Fruit fly (Drosophila melanogaster) ovary, adult (tissue): ENCODE measurements around the gene ath.
A peak's percentile ranks its signal among the peaks of the same experiment; 100 is the strongest.

Source experiments
- CG17801 ChIP-seq: fragments of 200-800 bp; optimal IDR thresholded peaks from 2 replicates; lab custom pipeline; 2019; ENCODE audit warnings: missing biosample characterization, mild to moderate bottlenecking, missing genetic modification characterization, moderate library complexity; ENCODE audit not compliant: partially characterized antibody

The ath gene

DNA sequence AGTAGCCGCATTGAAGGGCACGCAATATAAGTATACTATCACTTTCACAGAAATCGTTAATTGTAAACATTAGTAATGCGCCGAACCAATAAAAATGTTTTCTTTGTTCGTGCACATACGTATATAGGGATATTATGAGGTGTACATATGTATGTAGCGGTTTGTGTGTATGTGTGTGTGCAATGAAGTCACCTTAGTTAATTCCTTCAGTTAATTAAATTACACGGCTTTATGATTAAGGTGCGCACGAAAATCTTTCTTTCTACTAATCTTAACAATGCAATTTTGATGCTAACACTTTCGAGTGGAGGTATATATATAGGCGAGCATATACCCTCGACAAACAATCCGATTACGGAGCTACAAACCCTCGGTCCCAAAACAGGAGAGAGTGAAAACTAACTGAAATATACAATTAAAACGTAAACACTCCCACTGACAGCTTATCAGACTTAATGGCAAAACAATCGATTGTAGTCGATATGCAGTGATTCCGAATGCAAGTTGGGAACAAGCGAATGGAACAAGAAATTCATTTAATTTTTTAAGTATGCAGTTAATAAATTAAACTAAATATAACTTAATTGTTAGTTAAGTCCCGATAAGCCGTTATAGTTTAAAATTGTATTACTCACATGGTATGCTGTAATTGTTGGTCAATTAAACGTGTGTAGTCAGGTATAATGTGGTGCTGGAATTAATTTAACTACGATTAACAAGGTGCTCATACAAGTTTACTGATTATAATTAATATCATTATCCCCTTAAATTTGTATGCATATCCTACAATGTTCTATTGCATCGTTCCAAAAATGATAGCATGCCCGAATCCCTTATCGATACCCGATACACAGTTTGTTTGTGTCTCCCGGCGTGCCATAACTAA lies 9.8 kb downstream of the ath start, which contains the start of the genes Npc1a and Prosalpha6:
Gene Npc1a, minus strand, starts transcription at position 716 of the 886 bp plus-strand sequence.
Gene Prosalpha6, plus strand, starts transcription at position 851 of the 886 bp plus-strand sequence.
- no peak for TF ChIP-seq CG17801 (GFP tag; lab: Kevin White, UChicago)

DNA sequence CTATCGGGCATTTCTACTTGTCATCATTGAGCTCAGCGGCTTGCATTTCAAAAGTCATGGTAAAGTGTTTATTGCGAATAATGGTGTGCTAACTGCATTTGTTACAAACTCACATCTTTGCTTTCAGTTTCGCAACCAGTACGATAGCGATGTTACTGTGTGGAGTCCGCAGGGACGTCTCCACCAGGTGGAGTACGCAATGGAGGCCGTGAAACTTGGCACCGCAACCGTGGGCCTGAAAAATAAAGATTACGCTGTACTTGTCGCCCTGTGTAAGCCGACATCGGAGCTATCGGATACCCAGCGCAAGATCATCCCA lies 10.4 kb downstream of the ath start:
- no peak for TF ChIP-seq CG17801 (GFP tag; lab: Kevin White, UChicago)

DNA sequence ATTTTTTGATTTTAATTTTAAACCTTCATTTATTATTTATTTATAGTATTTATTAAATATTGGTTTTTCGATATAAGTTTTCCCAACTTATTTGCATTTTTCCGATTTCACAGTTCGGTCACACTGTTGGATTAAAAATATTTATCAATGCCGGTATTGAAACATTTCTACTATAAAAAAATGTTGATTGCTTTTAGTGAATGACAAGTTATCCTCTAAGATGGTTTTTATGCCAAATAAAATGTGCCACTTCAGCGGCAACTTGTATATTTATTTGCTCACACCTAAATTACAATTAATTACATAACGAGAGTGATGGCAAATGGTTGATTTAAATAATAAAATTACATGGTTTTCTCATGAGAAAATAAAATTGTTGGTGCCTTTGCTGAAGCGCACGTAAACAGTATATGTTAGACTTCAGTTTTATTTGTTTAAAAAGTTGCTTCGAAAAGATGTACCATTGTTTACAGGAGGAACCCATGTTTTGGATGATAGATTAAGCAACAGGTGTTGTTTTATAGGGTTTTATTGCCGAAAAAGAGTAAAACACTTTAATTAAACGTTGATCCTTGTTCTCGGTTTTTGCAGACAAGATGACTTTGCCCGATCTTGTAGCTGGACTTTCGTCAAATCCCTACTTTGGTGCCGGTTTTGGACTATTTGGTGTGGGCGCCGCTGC lies 11.7 kb downstream of the ath start, which contains the start of gene Bcs1:
Gene Bcs1, plus strand, starts transcription at position 108 of the 682 bp plus-strand sequence.
- no peak for TF ChIP-seq CG17801 (GFP tag; lab: Kevin White, UChicago)

DNA sequence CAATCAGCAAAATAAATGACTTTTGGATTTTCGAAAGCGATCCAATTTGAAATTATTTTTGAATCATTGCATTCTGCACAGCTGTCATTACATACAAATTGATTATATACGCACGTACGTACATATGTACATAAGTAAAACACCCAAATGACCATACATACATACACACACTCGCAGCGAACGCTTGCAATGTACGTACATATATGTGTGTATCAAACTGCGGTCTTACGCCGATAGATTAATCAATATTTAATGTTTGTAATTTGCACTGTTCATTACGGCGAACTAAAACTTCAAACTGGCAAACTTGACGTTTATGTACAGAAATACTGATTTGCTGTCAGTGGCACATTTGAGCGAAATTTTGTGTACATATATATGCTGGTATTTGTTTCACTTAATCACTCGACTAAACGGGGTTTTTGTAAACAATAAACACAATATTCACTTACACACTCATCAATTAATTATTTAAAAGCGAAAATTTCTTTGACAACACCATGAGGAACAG lies 15.3 kb downstream of the ath start:
- no peak for TF ChIP-seq CG17801 (GFP tag; lab: Kevin White, UChicago)

DNA sequence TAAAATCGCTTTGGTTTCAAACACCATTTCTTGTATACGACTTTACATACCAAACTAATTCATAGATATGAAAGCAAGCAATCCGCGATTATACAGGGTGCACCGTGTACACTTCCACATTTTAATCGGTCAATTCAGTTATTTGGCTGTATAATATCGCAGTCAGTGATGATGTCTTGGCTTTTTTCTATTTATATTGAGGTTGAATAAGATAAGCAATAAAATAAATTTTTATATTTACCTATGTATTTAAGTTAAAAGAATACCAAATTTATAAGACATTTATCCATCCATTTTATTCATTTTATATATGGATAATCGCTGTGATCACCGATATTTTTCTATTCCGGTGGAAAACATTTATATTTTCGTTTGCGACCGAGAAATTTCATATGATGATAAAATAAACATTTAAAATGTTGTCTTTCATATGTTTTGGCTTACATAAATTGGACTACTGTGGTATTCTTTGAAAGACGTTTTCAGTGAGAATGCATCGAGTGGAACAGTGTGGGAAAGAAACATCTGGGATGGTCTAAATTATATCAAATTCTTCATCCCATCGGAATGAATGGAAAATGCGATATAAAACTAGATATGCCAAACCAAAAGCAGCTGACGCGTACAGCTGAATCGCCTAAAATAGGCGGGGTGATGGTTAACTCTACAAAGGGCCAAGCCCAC lies 15.9 kb downstream of the ath start, which contains the start of gene CG5708:
Gene CG5708, minus strand, starts transcription at position 85 of the 684 bp plus-strand sequence.
- TF ChIP-seq CG17801 (GFP tag; lab: Kevin White, UChicago), result no peak

DNA sequence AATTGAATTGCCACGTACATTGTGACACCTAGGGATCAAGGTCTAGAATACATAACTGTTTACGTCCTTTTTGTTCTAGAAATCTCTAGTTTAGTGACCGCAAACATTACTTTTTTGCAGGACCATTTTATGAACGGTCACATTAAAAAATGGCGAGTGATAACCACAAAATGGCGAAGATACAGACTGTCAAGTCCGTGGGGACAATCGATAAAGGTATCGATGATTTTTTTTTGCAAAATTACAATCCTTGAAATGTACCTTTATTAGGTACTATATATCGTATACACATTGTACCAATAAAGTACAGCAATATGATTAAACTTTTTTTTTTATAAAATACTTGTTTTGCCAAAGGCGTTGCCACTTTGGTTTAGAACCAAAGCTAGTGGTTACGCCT lies 19.5 kb downstream of the ath start:
- TF ChIP-seq CG17801 (GFP tag; lab: Kevin White, UChicago), result no peak

DNA sequence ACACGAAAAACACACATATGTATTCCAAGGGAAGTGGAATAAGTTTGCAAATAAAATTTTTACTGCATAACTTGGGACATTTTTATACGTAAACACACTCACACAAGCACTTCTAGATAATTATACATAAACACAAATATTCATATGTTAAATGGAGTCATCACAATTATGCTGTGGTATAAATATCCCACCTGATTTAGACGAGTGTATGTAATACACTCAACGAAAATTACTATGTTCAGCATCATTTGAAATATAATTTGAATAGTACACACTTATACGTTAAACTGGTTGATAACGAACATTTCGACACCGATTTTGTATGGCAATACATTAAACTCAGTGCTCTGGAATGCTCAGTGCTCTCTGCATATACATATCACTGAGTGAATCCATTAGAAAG lies 20.1 kb downstream of the ath start:
- TF ChIP-seq CG17801 (GFP tag; lab: Kevin White, UChicago), result no peak

DNA sequence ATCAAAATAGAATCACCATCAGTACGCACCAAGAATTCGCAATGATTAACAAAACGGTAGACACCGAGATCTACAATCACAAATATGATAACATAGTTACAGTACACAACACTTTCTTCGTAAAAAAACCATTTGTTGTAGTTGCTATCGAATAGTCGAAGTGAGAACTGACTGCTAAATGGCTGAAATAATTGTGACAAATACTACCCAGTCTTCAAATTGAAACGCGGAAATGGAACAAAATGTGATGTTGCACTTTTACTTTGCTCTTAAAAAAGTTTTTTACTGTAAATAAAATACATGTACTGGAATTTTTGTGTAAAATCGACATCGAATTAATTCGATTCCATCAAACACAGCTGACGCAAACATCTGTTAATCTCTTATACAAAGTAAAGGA lies 20.6 kb downstream of the ath start, which contains the start of gene ova:
Gene ova, minus strand, starts transcription at position 183 of the 400 bp plus-strand sequence.
- no peak for TF ChIP-seq CG17801 (GFP tag; lab: Kevin White, UChicago)

DNA sequence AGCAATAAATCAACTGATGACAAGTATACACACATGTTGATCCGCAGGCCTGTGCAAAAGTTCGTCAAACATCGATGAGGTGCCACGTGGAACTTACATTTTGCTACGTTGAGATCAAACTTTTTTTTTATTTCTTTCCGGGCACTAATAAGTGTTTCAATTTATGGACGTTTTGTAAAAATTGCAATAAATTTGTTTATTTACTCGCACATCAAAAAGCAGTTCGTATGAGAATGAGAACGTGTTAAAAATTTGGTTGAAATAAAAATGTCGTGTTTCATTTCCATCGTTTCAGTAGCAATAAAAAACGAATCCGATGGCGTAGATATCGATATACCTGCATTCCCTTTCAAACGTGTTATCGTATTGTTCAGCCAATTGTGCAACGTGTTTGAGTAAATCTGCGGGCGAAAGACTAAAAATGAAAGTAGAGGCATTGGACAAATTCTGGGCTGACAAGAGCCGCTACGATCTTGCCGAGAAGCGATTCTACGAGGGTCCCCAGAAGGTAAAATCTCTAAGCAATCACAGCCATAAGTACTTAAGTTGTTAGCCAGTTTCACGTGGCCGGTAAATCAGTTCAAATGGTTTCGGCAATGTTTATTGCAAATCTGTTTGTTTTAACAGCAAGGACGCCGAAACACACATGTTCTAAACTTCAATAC lies 21.3 kb downstream of the ath start, which contains the start of gene eEF1delta:
Gene eEF1delta, plus strand, starts transcription at position 356 of the 665 bp plus-strand sequence.
- TF ChIP-seq CG17801 (GFP tag; lab: Kevin White, UChicago), result no peak

DNA sequence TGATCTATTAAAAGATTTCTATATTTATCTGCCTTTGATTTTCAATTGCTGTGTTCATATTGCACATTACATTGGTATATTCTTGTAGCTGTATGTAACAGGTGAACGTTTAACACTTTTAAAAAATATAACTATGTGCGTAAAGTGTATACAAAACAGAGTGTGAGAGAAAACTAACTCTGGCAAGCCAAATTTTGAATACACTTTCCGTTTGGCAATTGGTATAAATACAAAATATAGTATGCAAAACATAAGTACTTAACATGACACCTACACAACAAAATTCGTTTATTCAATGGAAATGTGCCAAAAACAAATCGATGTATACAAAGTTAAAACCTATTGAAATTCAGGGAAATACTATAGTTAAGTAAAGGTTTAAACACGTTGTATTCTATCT lies 21.9 kb downstream of the ath start:
- TF ChIP-seq CG17801 (GFP tag; lab: Kevin White, UChicago), result no peak

DNA sequence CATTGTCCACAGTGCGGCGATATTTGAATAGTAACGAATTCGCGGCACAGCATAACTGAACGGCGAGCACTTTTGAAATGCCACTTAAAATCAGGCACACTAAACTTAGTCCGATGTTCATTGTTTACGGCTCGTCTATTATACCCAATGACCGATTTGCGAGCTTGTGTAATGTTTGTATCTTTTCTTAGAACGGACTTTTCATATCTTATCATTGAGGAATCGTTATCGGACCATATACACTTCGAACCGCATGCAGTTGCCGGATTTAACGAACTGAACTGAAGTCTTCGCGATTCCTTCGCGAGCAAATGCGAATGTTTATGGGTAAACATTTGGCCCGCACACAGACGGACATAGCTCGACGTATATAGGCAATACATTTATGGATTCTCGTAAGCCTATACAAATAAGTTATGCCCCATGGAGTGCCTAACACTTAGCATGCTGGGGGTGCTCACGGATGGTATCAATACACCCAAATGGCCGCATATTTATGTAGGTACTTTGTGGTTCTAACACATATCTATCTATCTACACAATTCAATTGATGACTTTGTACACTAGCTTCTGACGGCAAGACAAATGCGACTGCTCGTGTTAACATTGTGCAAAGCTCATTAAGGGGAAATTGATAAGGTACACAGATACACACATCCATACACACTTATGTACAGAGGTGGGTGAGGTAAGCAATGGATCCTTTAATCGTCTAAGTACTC lies 26.9 kb downstream of the ath start, which contains the start of gene mthl15:
Gene mthl15, minus strand, starts transcription at position 593 of the 722 bp plus-strand sequence.
- no peak for TF ChIP-seq CG17801 (GFP tag; lab: Kevin White, UChicago)

DNA sequence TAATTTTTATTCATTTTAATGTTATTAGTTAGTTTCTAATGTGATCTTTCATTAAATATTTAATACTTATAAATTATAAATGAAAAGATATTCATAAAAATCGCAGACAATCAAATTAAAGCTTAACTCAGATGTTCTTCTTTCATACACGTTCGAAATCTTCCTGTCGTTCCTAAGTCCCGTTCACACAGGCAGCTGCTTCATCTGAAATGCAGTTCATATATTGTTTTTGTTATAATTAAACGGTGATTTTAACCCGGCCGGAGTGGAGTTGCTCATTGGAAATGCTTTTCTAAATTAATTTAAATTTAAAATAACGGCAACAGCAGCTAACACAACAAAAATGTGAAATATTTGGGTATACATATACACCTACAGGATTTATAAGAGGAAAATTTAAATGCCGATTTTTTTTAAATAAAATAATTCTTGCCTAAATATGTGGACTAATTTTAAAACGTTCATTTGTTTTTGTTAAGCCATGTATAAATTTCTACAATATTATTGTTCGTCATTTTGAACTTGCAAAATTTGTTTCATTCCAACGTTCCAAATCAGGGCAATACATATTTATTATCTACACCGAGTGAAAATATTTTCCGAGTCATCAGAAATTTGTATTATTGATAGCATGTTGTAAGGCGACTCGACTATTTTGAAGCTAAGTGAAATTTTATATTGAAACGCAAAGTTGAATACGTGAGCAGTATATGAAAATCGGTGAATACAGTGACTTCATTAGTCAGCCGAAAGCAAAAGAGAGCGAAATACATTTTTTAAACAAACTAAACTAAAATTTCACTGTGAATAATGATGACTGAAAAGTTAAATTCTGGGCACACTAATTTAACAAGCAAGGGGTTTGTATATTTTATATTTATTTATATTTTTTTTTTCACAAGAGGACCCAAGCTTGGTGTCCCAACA lies 28.0 kb downstream of the ath start, which contains the start of gene me31B:
Gene me31B, plus strand, starts transcription at position 616 of the 927 bp plus-strand sequence.
- peak; percentile 26 for TF ChIP-seq CG17801 (GFP tag; lab: Kevin White, UChicago)
